Worm (Caenorhabditis elegans) whole organism, L3 larva: Measurements from ENCODE around the gene tmed-1.

Experiments
- ZK546.5 ChIP-seq: sonication (generic microtip); optimal IDR thresholded peaks from 2 replicates; lab custom pipeline; 2017; ENCODE audit warnings: missing biosample characterization, missing genetic modification characterization
- fkh-2 ChIP-seq: fragments of 150-350 bp; optimal IDR thresholded peaks from 2 replicates; lab custom pipeline; 2014; ENCODE audit warnings: missing biosample characterization, missing genetic modification reagents, missing genetic modification characterization
- mdl-1 ChIP-seq: fragments of 150-350 bp; optimal IDR thresholded peaks from 2 replicates; lab custom pipeline; 2014; ENCODE audit warnings: missing biosample characterization, missing genetic modification characterization
- nhr-23 ChIP-seq: fragments of 150-350 bp; optimal IDR thresholded peaks from 2 replicates; lab custom pipeline; 2014; ENCODE audit warnings: missing biosample characterization, missing genetic modification reagents, missing genetic modification characterization

- TF ChIP-seq nhr-23 (tag; lab: Kevin White, UChicago): no peak
- TF ChIP-seq ZK546.5 (tag; lab: Kevin White, UChicago): no peak
- TF ChIP-seq mdl-1 (tag; lab: Kevin White, UChicago): no peak
- no peak for TF ChIP-seq fkh-2 (tag; lab: Kevin White, UChicago)
Measured at ce11 chrIV:12047552-12048347, 30.2 kb downstream of the tmed-1 start, which contains the start of gene T12G3.4.
